Worm (Caenorhabditis elegans) whole organism, late embryonic: ENCODE results near the gene F54F2.6.

Experiments
- T23F11.4 ChIP-seq: fragments of 200-800 bp; sonication (Bioruptor generic); optimal IDR thresholded peaks from 2 replicates; lab custom pipeline; 2018; ENCODE audit warnings: mild to moderate bottlenecking, missing genetic modification characterization, missing compliant biosample characterization
- ama-1 ChIP-seq: fragments of 150-350 bp; optimal IDR thresholded peaks from 2 replicates; lab custom pipeline; 2014
- ceh-18 ChIP-seq: sonication (generic microtip); optimal IDR thresholded peaks from 2 replicates; lab custom pipeline; 2016; ENCODE audit warnings: missing genetic modification characterization, missing compliant biosample characterization
- ceh-30 ChIP-seq: fragments of 150-350 bp; optimal IDR thresholded peaks from 2 replicates; lab custom pipeline; 2014; ENCODE audit warnings: missing biosample characterization, missing genetic modification characterization
- dve-1 ChIP-seq: sonication (generic microtip); optimal IDR thresholded peaks from 2 replicates; lab custom pipeline; 2017; ENCODE audit warnings: antibody characterized with exemption, mild to moderate bottlenecking, missing genetic modification characterization, missing compliant biosample characterization
- elt-2 ChIP-seq: sonication (generic microtip); optimal IDR thresholded peaks from 2 replicates; lab custom pipeline; 2016; ENCODE audit warnings: missing genetic modification reagents, missing genetic modification characterization, missing compliant biosample characterization
- lin-11 ChIP-seq: fragments of 200-800 bp; sonication (Bioruptor generic); optimal IDR thresholded peaks from 2 replicates; lab custom pipeline; 2018; ENCODE audit warnings: mild to moderate bottlenecking, missing genetic modification characterization, missing compliant biosample characterization
- pqm-1 ChIP-seq: sonication (generic microtip); optimal IDR thresholded peaks from 2 replicates; lab custom pipeline; 2016; ENCODE audit warnings: missing genetic modification characterization, missing compliant biosample characterization
- unc-86 ChIP-seq: sonication (generic microtip); optimal IDR thresholded peaks from 2 replicates; lab custom pipeline; 2016; ENCODE audit warnings: missing genetic modification characterization, missing compliant biosample characterization

- TF ChIP-seq lin-11 (tag; lab: Kevin White, UChicago) = no peak
- TF ChIP-seq ceh-30 = no peak
- no peak for TF ChIP-seq ceh-18 (tag; lab: Kevin White, UChicago)
- TF ChIP-seq unc-86 (tag; lab: Kevin White, UChicago) = no peak
- no peak for TF ChIP-seq ama-1 (lab: Kevin White, UChicago)
- TF ChIP-seq dve-1 (tag; lab: Kevin White, UChicago) = no peak
- no peak for TF ChIP-seq T23F11.4
- TF ChIP-seq elt-2 = no peak
- TF ChIP-seq pqm-1 = no peak
Measured at ce11 chrIII:8801352-8801863, 907 bp upstream of the F54F2.6 start.
